Worm (Caenorhabditis elegans) whole organism, mixed stage, embryonic: Measurements from ENCODE around the gene odr-2.

Experiments
- ces-1 ChIP-seq: fragments of 150-350 bp; optimal IDR thresholded peaks from 2 replicates; lab custom pipeline; 2014; ENCODE audit warnings: missing biosample characterization, missing genetic modification reagents, missing genetic modification characterization
- elt-3 ChIP-seq: fragments of 150-350 bp; optimal IDR thresholded peaks from 2 replicates; lab custom pipeline; 2014; ENCODE audit warnings: missing biosample characterization, missing genetic modification characterization
- flh-1 ChIP-seq: fragments of 200-800 bp; sonication (Bioruptor generic); optimal IDR thresholded peaks from 2 replicates; lab custom pipeline; 2018; ENCODE audit warnings: mild to moderate bottlenecking, missing genetic modification characterization, moderate library complexity, missing compliant biosample characterization
- lsy-2 ChIP-seq: fragments of 150-350 bp; optimal IDR thresholded peaks from 2 replicates; lab custom pipeline; 2014; ENCODE audit warnings: missing biosample characterization, missing genetic modification characterization
- nhr-12 ChIP-seq: fragments of 150-350 bp; optimal IDR thresholded peaks from 2 replicates; lab custom pipeline; 2014; ENCODE audit warnings: missing biosample characterization, missing genetic modification characterization
- nhr-237 ChIP-seq: fragments of 150-350 bp; optimal IDR thresholded peaks from 2 replicates; lab custom pipeline; 2014; ENCODE audit warnings: missing biosample characterization, missing genetic modification characterization
- nhr-28 ChIP-seq: fragments of 150-350 bp; optimal IDR thresholded peaks from 2 replicates; lab custom pipeline; 2014; ENCODE audit warnings: missing biosample characterization, missing genetic modification characterization
- snpc-4 ChIP-seq: fragments of 150-350 bp; optimal IDR thresholded peaks from 2 replicates; lab custom pipeline; 2014; ENCODE audit warnings: missing biosample characterization, missing genetic modification characterization

- no peak for TF ChIP-seq nhr-237 (tag; lab: Kevin White, UChicago)
- no peak for TF ChIP-seq nhr-12
- no peak for TF ChIP-seq lsy-2 (tag; lab: Kevin White, UChicago)
- TF ChIP-seq flh-1 (GFP tag; lab: Kevin White, UChicago) = no peak
- TF ChIP-seq elt-3 (tag; lab: Kevin White, UChicago) = no peak
- no peak for TF ChIP-seq snpc-4
- no peak for TF ChIP-seq ces-1 (GFP tag; lab: Kevin White, UChicago)
- no peak for TF ChIP-seq nhr-28 (tag; lab: Kevin White, UChicago)
Measured at ce11 chrV:7138320-7138719, 35.0 kb downstream of the odr-2 start, which contains the start of gene str-112.
